Worm (Caenorhabditis elegans) whole organism, late embryonic: Measurements from ENCODE around the gene T03F6.9.

Source experiments
- C08G9.2 ChIP-seq: sonication (generic microtip); optimal IDR thresholded peaks from 2 replicates; lab custom pipeline; 2016; ENCODE audit warnings: mild to moderate bottlenecking, missing genetic modification characterization, moderate library complexity, missing compliant biosample characterization
- F13H6.1 ChIP-seq: sonication (generic microtip); optimal IDR thresholded peaks from 2 replicates; lab custom pipeline; 2016; ENCODE audit warnings: missing genetic modification characterization, missing compliant biosample characterization
- K09A11.1 ChIP-seq: sonication (generic microtip); optimal IDR thresholded peaks from 2 replicates; lab custom pipeline; 2017; ENCODE audit warnings: antibody characterized with exemption, mild to moderate bottlenecking, missing genetic modification characterization, missing compliant biosample characterization; ENCODE audit not compliant: insufficient read depth
- T23F11.4 ChIP-seq: fragments of 200-800 bp; sonication (Bioruptor generic); optimal IDR thresholded peaks from 2 replicates; lab custom pipeline; 2018; ENCODE audit warnings: mild to moderate bottlenecking, missing genetic modification characterization, missing compliant biosample characterization
- Y22D7AL.16 ChIP-seq: sonication (generic microtip); optimal IDR thresholded peaks from 2 replicates; lab custom pipeline; 2016; ENCODE audit warnings: missing genetic modification characterization, missing compliant biosample characterization
- ahr-1 ChIP-seq: sonication (generic microtip); optimal IDR thresholded peaks from 2 replicates; lab custom pipeline; 2016; ENCODE audit warnings: missing genetic modification characterization, missing compliant biosample characterization
- ceh-14 ChIP-seq: sonication (generic microtip); optimal IDR thresholded peaks from 2 replicates; lab custom pipeline; 2016; ENCODE audit warnings: missing genotype, missing genetic modification characterization, missing compliant biosample characterization
- ceh-18 ChIP-seq: sonication (generic microtip); optimal IDR thresholded peaks from 2 replicates; lab custom pipeline; 2016; ENCODE audit warnings: missing genetic modification characterization, missing compliant biosample characterization
- ceh-22 ChIP-seq: sonication (generic microtip); optimal IDR thresholded peaks from 2 replicates; lab custom pipeline; 2017; ENCODE audit warnings: missing biosample characterization, missing genetic modification characterization
- ceh-24 ChIP-seq: sonication (generic microtip); optimal IDR thresholded peaks from 2 replicates; lab custom pipeline; 2016; ENCODE audit warnings: mild to moderate bottlenecking, missing genetic modification characterization, missing compliant biosample characterization
- ceh-31 ChIP-seq: sonication (generic microtip); optimal IDR thresholded peaks from 2 replicates; lab custom pipeline; 2016; ENCODE audit warnings: missing genetic modification characterization, missing compliant biosample characterization
- ceh-34 ChIP-seq: sonication (generic microtip); optimal IDR thresholded peaks from 2 replicates; lab custom pipeline; 2016; ENCODE audit warnings: mild to moderate bottlenecking, missing genetic modification characterization, missing compliant biosample characterization
- ceh-45 ChIP-seq: fragments of 200-800 bp; sonication (Bioruptor generic); IDR thresholded peaks from 2 replicates; pipeline ENCODE4 v1.3.6; 2022; ENCODE audit warnings: missing genetic modification reagents, missing genetic modification characterization, missing compliant biosample characterization
- ceh-9 ChIP-seq: sonication (generic microtip); optimal IDR thresholded peaks from 2 replicates; lab custom pipeline; 2016; ENCODE audit warnings: mild to moderate bottlenecking, missing genetic modification characterization, inconsistent platforms, missing compliant biosample characterization
- che-1 ChIP-seq: sonication (generic microtip); optimal IDR thresholded peaks from 2 replicates; lab custom pipeline; 2016; ENCODE audit warnings: mild to moderate bottlenecking, missing genetic modification characterization, missing compliant biosample characterization
- dmd-4 ChIP-seq: sonication (generic microtip); optimal IDR thresholded peaks from 2 replicates; lab custom pipeline; 2016; ENCODE audit warnings: borderline replicate concordance, missing genetic modification characterization, missing compliant biosample characterization
- dve-1 ChIP-seq: sonication (generic microtip); optimal IDR thresholded peaks from 2 replicates; lab custom pipeline; 2017; ENCODE audit warnings: antibody characterized with exemption, mild to moderate bottlenecking, missing genetic modification characterization, missing compliant biosample characterization
- elt-2 ChIP-seq: sonication (generic microtip); optimal IDR thresholded peaks from 2 replicates; lab custom pipeline; 2016; ENCODE audit warnings: missing genetic modification reagents, missing genetic modification characterization, missing compliant biosample characterization
- elt-4 ChIP-seq: sonication (generic microtip); optimal IDR thresholded peaks from 2 replicates; lab custom pipeline; 2016; ENCODE audit warnings: missing genetic modification characterization, missing compliant biosample characterization
- ets-4 ChIP-seq: sonication (generic microtip); optimal IDR thresholded peaks from 2 replicates; lab custom pipeline; 2016; ENCODE audit warnings: missing genetic modification characterization, missing compliant biosample characterization
- fkh-6 ChIP-seq: sonication (generic microtip); optimal IDR thresholded peaks from 2 replicates; lab custom pipeline; 2016; ENCODE audit warnings: missing genetic modification characterization, missing compliant biosample characterization
- hlh-15 ChIP-seq: sonication (generic microtip); optimal IDR thresholded peaks from 2 replicates; lab custom pipeline; 2016; ENCODE audit warnings: missing genetic modification characterization, missing compliant biosample characterization
- hlh-6 ChIP-seq: sonication (generic microtip); optimal IDR thresholded peaks from 2 replicates; lab custom pipeline; 2016; ENCODE audit warnings: missing genotype, missing genetic modification characterization, missing compliant biosample characterization
- hlh-8 ChIP-seq: sonication (generic microtip); optimal IDR thresholded peaks from 2 replicates; lab custom pipeline; 2016; ENCODE audit warnings: missing genotype, missing genetic modification characterization, missing compliant biosample characterization
- lin-11 ChIP-seq: fragments of 200-800 bp; sonication (Bioruptor generic); optimal IDR thresholded peaks from 2 replicates; lab custom pipeline; 2018; ENCODE audit warnings: mild to moderate bottlenecking, missing genetic modification characterization, missing compliant biosample characterization
- mec-3 ChIP-seq: sonication (generic microtip); optimal IDR thresholded peaks from 2 replicates; lab custom pipeline; 2016; ENCODE audit warnings: borderline replicate concordance, missing genetic modification characterization, missing compliant biosample characterization
- nfya-1 ChIP-seq: sonication (generic microtip); optimal IDR thresholded peaks from 2 replicates; lab custom pipeline; 2017; ENCODE audit warnings: missing genetic modification characterization, mild to moderate bottlenecking, missing compliant biosample characterization, antibody characterized with exemption, moderate library complexity
- npax-4 ChIP-seq: sonication (generic microtip); optimal IDR thresholded peaks from 2 replicates; lab custom pipeline; 2016; ENCODE audit warnings: missing genetic modification characterization, missing compliant biosample characterization
- odd-2 ChIP-seq: sonication (generic microtip); optimal IDR thresholded peaks from 2 replicates; lab custom pipeline; 2017; ENCODE audit warnings: antibody characterized with exemption, mild to moderate bottlenecking, missing genetic modification characterization, missing compliant biosample characterization
- pax-1 ChIP-seq: fragments of 150-350 bp; optimal IDR thresholded peaks from 2 replicates; lab custom pipeline; 2014; ENCODE audit warnings: missing biosample characterization, missing genetic modification characterization
- pros-1 ChIP-seq: fragments of 150-350 bp; optimal IDR thresholded peaks from 2 replicates; lab custom pipeline; 2014; ENCODE audit warnings: missing biosample characterization, missing genetic modification reagents, missing genetic modification characterization
- sox-2 ChIP-seq: fragments of 200-800 bp; sonication (Bioruptor generic); IDR thresholded peaks from 2 replicates; pipeline ENCODE4 v1.3.6; 2022; ENCODE audit warnings: missing genetic modification reagents, missing genetic modification characterization, missing compliant biosample characterization
- syd-9 ChIP-seq: sonication (generic microtip); optimal IDR thresholded peaks from 2 replicates; lab custom pipeline; 2016; ENCODE audit warnings: mild to moderate bottlenecking, missing genetic modification characterization, moderate library complexity, missing compliant biosample characterization
- tbx-7 ChIP-seq: sonication (generic microtip); optimal IDR thresholded peaks from 2 replicates; lab custom pipeline; 2016; ENCODE audit warnings: missing genotype, missing genetic modification characterization, missing compliant biosample characterization
- unc-42 ChIP-seq: sonication (generic microtip); optimal IDR thresholded peaks from 2 replicates; lab custom pipeline; 2016; ENCODE audit warnings: missing genotype, missing genetic modification characterization, missing compliant biosample characterization
- zip-5 ChIP-seq: sonication (generic microtip); optimal IDR thresholded peaks from 2 replicates; lab custom pipeline; 2016; ENCODE audit warnings: missing genetic modification characterization, missing compliant biosample characterization
- ztf-16 ChIP-seq: sonication (generic microtip); optimal IDR thresholded peaks from 2 replicates; lab custom pipeline; 2017; ENCODE audit warnings: missing genetic modification characterization, missing compliant biosample characterization

The T03F6.9 gene

ce11 chrIII:13344538-13345136 is 26.2 kb downstream of the T03F6.9 start, which contains the start of gene acaa-2:
acaa-2 (plus strand) TSS chrIII:13344937.
- TF ChIP-seq ztf-16 (tag; lab: Kevin White, UChicago) (no peak), elt-2 (tag; lab: Kevin White, UChicago) (peak; percentile 49), pros-1 (no peak), dve-1 (tag; lab: Kevin White, UChicago) (peak; percentile 11)

ce11 chrIII:13343562-13344139 is 27.2 kb downstream of the T03F6.9 start:
- TF ChIP-seq dmd-4 (tag; lab: Kevin White, UChicago) (no peak), ceh-34 (no peak), lin-11 (tag; lab: Kevin White, UChicago) (no peak), elt-4 (tag; lab: Kevin White, UChicago) (no peak), K09A11.1 (no peak)

ce11 chrIII:13343117-13343516 is 27.8 kb downstream of the T03F6.9 start, which contains the start of gene ife-1:
ife-1 (plus strand) TSS chrIII:13343417.
- TF ChIP-seq nfya-1 (no peak), pax-1 (tag; lab: Kevin White, UChicago) (no peak), syd-9 (no peak), ceh-22 (tag; lab: Kevin White, UChicago) (no peak)

ce11 chrIII:13342079-13342734 is 28.7 kb downstream of the T03F6.9 start, which contains the start of gene dro-1:
dro-1 (plus strand) TSS chrIII:13342684.
- TF ChIP-seq hlh-15 (tag; lab: Kevin White, UChicago) (no peak), ceh-24 (tag; lab: Kevin White, UChicago) (no peak), ceh-18 (tag; lab: Kevin White, UChicago) (no peak), npax-4 (tag; lab: Kevin White, UChicago) (no peak), Y22D7AL.16 (no peak), elt-4 (tag; lab: Kevin White, UChicago) (no peak)

- TF ChIP-seq T23F11.4 (GFP tag; lab: Kevin White, UChicago) (no peak), ceh-18 (tag; lab: Kevin White, UChicago) (no peak)
These were observed 29.6 kb downstream of the T03F6.9 start, which contains the start of gene nud-1 for ce11 chrIII:13341275-13341626. nud-1 (plus strand) TSS chrIII:13341527.

- TF ChIP-seq tbx-7 (tag; lab: Kevin White, UChicago), result no peak
- no peak for TF ChIP-seq fkh-6 (tag; lab: Kevin White, UChicago)
- no peak for TF ChIP-seq zip-5
- no peak for TF ChIP-seq hlh-8 (tag; lab: Kevin White, UChicago)
- no peak for TF ChIP-seq ceh-45 (GFP tag; lab: Robert Waterston, UW)
- TF ChIP-seq hlh-6 (tag; lab: Kevin White, UChicago), result no peak
- no peak for TF ChIP-seq ahr-1
- no peak for TF ChIP-seq nfya-1
- TF ChIP-seq che-1 (tag; lab: Kevin White, UChicago), result no peak
- no peak for TF ChIP-seq ets-4 (tag; lab: Kevin White, UChicago)
- TF ChIP-seq C08G9.2 (tag; lab: Kevin White, UChicago), result no peak
- no peak for TF ChIP-seq F13H6.1
- TF ChIP-seq odd-2 (tag; lab: Kevin White, UChicago), result no peak
- TF ChIP-seq sox-2 (GFP tag; lab: Robert Waterston, UW), result no peak
- TF ChIP-seq mec-3, result no peak
- peak; percentile 24 for TF ChIP-seq ceh-31 (tag; lab: Kevin White, UChicago)
- peak; percentile 25 for TF ChIP-seq ceh-14 (tag; lab: Kevin White, UChicago)
- no peak for TF ChIP-seq dve-1 (tag; lab: Kevin White, UChicago)
- TF ChIP-seq ceh-22 (tag; lab: Kevin White, UChicago), result no peak
- TF ChIP-seq unc-42 (tag; lab: Kevin White, UChicago), result peak; percentile 95
- no peak for TF ChIP-seq elt-4 (tag; lab: Kevin White, UChicago)
- no peak for TF ChIP-seq lin-11 (tag; lab: Kevin White, UChicago)
- TF ChIP-seq syd-9, result no peak
- no peak for TF ChIP-seq ceh-9 (tag; lab: Kevin White, UChicago)
These were observed 30.2 kb downstream of the T03F6.9 start for ce11 chrIII:13340504-13341274.
